Worm (Caenorhabditis elegans) whole organism, late embryonic: ENCODE data around the gene Y57G11C.42.

ENCODE experiments used
- gmeb-2 ChIP-seq: sonication (generic microtip); optimal IDR thresholded peaks from 2 replicates; lab custom pipeline; 2016; ENCODE audit warnings: missing genetic modification characterization, inconsistent platforms, missing compliant biosample characterization
- sox-2 ChIP-seq: fragments of 200-800 bp; sonication (Bioruptor generic); IDR thresholded peaks from 2 replicates; pipeline ENCODE4 v1.3.6; 2022; ENCODE audit warnings: missing genetic modification reagents, missing genetic modification characterization, missing compliant biosample characterization

- TF ChIP-seq sox-2 (GFP tag; lab: Robert Waterston, UW) (no peak), gmeb-2 (no peak)
Observed at ce11 chrIV:14786374-14787136, 58.2 kb downstream of the Y57G11C.42 start, which contains the start of gene melo-1.
